Fruit fly (Drosophila melanogaster) ovary, adult (tissue): Measurements from ENCODE around the gene CG32086.

Experiments
- CG17801 ChIP-seq: fragments of 200-800 bp; optimal IDR thresholded peaks from 2 replicates; lab custom pipeline; 2019; ENCODE audit warnings: missing biosample characterization, mild to moderate bottlenecking, missing genetic modification characterization, moderate library complexity; ENCODE audit not compliant: partially characterized antibody

Gene CG32086

dm6 chr3L:11552996-11553671 lies 30.7 kb downstream of the CG32086 start:
- TF ChIP-seq CG17801 (GFP tag; lab: Kevin White, UChicago) = peak; percentile 72

- TF ChIP-seq CG17801 (GFP tag; lab: Kevin White, UChicago) = no peak
These were observed 31.9 kb downstream of the CG32086 start for dm6 chr3L:11551949-11552348.

DNA sequence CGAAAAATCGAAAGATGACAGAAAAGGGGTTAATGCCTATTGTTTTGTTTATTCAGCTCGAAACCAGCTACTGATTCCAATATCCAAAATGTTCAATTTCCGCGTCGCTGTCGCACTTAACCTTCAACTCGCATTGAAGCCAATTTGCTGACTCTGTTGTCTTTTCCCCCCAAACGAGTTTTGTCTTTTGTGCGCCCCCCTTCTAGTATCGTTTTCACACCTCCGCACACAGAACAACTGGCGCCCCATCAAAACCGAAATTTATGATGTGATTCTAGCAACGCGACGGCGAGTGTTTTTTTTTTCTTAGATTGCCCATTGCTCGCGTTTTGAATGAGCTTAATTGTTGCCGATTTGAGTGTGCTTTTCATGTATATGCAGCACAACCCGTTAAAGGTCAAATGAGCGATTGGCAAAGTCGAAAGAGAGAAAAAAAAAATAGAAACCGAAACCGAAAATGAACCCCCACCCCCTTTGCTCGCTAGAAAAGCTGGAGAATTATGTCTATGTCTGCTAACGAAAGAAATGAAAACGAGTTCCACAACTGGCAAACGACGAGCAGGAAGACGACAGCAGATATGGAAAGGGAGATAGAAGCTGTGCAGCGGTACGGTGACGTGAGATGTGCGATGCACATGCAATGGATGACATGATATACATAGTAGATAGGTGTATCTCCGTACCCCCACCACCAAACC lies 33.4 kb downstream of the CG32086 start:
- no peak for TF ChIP-seq CG17801 (GFP tag; lab: Kevin White, UChicago)

dm6 chr3L:11549432-11549831 lies 34.4 kb downstream of the CG32086 start:
- TF ChIP-seq CG17801 (GFP tag; lab: Kevin White, UChicago) = no peak

- no peak for TF ChIP-seq CG17801 (GFP tag; lab: Kevin White, UChicago)
These were observed 35.9 kb downstream of the CG32086 start for dm6 chr3L:11548009-11548408.

DNA sequence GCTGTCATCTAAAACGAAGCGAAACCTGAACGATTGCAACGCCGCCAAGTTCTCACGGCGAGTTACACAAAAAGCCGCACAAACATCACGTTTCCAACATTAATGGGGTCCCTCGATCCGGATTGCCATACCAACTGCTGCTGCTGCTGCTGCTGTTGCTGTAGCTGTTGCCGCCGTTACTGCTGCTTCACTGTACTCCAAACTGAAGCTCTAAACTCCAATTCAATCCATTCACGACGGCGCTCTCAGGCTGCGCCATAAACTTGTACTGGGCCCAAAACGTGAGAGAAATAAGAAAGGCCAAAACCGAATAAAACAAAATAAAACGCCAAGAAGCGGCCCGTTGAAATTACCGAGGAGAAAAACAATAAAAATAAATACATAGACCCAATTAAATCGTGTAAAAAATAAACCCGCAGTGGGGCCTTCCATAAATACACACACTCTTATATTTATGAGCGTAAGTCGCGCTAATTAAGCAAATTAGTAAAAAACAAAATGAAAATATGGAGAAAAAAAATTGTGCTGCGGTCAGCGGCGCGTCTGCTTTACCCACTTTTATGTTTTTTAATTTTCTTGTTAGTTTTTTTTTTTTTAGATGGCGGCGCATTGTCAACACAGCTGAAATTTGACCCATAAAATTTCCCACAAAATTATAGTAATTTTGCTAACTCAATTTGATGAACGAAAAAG lies 36.4 kb downstream of the CG32086 start:
- peak; percentile 84 for TF ChIP-seq CG17801 (GFP tag; lab: Kevin White, UChicago)

DNA sequence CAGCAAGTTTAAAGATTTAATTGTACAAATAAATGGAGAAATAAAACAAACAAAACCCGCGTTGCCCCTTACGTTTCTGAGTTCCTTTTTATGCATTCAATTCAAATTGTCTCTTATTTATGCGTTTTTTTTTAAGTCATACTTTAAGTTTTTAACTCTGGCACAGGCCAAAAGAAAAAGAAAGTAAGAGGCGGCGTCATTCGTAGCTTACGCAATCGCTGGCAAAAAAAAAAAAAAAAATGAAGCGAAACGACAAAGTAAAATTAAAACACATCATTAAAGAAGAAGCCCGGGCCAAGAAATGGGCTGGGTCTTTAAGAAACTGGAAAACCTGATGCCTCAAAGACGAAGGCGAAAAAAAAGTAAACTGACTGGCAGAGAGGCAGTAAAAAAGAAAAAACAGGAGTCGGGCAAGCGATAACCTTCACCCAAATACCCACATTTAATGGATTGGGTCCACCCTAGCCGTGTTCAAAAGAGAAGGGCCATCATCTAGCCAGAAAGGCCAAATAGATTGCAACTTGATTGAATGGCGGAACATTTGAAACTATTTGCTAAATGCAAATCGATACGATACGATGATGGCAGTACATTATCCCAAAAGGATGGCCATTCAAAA lies 40.1 kb downstream of the CG32086 start:
- TF ChIP-seq CG17801 (GFP tag; lab: Kevin White, UChicago) = no peak

- no peak for TF ChIP-seq CG17801 (GFP tag; lab: Kevin White, UChicago)
These were observed 40.9 kb downstream of the CG32086 start for dm6 chr3L:11542948-11543347.

- TF ChIP-seq CG17801 (GFP tag; lab: Kevin White, UChicago) = no peak
These were observed 41.4 kb downstream of the CG32086 start for dm6 chr3L:11542437-11542836.

DNA sequence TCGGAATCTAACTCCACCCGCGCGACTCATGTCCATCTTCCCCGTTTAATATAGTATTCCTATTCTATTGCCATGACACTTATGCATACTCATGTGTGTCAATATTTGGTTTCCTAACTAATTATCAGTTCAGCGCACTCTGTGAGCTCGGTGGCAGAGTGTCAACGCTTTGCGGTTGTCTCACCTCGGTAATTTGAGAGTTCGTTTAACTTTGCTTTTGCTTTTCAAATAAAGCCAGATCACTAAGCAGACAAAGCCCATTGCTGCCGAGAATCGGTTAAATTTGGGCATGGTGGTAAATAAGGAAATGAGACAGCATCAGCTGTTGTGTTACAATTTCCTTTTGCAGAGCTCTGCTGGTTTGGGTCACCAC lies 43.5 kb downstream of the CG32086 start:
- TF ChIP-seq CG17801 (GFP tag; lab: Kevin White, UChicago) = no peak

DNA sequence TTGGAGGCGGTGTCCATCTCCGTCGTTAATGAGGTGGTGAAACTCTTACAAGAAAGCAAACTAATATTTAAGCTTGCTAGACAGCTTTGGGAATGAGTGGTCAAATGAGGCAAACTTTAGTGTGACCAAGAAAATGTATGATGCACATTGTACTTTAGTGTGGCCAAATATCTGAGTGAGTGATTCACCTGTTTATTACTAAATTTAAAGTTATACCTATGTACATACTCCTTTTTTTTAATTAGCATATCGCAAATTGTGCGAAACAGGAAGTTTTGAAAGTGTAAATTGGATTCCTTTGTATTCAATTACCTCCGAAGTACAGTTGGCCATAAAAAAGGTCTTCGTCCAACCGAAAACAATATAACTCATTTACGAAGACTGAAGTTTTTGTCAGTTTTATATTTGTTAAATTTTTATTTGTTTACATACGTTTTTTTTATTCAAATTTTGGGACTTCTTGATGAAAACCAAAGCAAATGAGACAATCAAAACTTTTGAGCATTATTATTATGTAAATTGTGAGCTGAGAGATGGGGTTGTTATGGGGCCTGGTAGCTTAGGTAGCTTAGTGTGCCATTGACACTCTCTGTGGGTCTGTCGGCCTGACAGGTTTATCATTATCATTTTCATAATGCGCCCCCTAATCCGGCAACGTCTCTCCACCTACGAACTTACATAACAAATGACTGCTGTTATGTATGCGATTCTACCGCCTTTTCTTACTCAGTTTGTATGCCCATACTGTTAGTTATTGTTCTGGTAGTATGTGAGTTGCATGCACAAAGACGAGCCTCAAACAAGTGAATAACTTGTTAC lies 44.1 kb downstream of the CG32086 start:
- TF ChIP-seq CG17801 (GFP tag; lab: Kevin White, UChicago) = no peak

dm6 chr3L:11536767-11537419 lies 47.0 kb downstream of the CG32086 start:
- TF ChIP-seq CG17801 (GFP tag; lab: Kevin White, UChicago) = no peak

DNA sequence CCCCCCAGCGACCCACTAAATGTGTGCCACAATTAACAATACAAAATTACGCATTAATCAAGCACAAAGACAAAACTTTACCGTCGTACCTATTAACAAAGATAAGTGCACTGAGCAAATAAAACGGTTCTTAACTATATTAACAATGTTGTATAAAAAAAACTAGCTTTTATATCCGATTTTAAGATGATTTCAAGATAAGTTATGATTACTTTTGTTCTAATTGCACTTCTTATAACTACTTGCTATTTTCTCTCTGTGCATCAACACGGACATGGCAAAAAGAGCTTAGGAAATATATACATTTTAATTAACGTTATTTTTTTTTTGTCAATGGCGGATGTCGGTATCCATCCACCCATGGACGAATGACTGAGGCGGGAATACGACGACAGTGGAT lies 47.7 kb downstream of the CG32086 start:
- no peak for TF ChIP-seq CG17801 (GFP tag; lab: Kevin White, UChicago)
